Fruit fly (Drosophila melanogaster) whole organism, prepupa: ENCODE results near the gene wfs1.

Experiments
- CG10669 ChIP-seq: fragments of 200-800 bp; sonication (Bioruptor generic); optimal IDR thresholded peaks from 3 replicates; lab custom pipeline; 2018; ENCODE audit warnings: missing biosample characterization, mild to moderate bottlenecking, missing genetic modification characterization, moderate library complexity
- CG11294 ChIP-seq: fragments of 200-800 bp; sonication (Bioruptor generic); IDR thresholded peaks from 2 replicates; pipeline ENCODE4 v1.3.6; 2022; ENCODE audit warnings: missing biosample characterization, missing genetic modification characterization
- CG11762 ChIP-seq: fragments of 200-800 bp; sonication (Bioruptor generic); optimal IDR thresholded peaks from 3 replicates; lab custom pipeline; 2016; ENCODE audit warnings: missing biosample characterization, missing genetic modification characterization; ENCODE audit not compliant: insufficient read depth
- CG11902 ChIP-seq: fragments of 200-800 bp; sonication (Bioruptor generic); optimal IDR thresholded peaks from 3 replicates; lab custom pipeline; 2016; ENCODE audit warnings: missing biosample characterization, missing genetic modification characterization
- CG15336 ChIP-seq: fragments of 200-800 bp; sonication (Bioruptor generic); IDR thresholded peaks from 2 replicates; pipeline ENCODE4 v1.3.6; 2022; ENCODE audit warnings: missing biosample characterization, missing genetic modification characterization
- CG1621 ChIP-seq: fragments of 200-800 bp; sonication (Bioruptor generic); optimal IDR thresholded peaks from 3 replicates; lab custom pipeline; 2018; ENCODE audit warnings: missing biosample characterization, mild to moderate bottlenecking, missing genetic modification characterization
- CG16779 ChIP-seq: fragments of 200-800 bp; sonication (Bioruptor generic); optimal IDR thresholded peaks from 3 replicates; lab custom pipeline; 2017; ENCODE audit warnings: missing biosample characterization, mild to moderate bottlenecking, missing genetic modification characterization
- CG31627 ChIP-seq: fragments of 200-800 bp; sonication (Bioruptor generic); optimal IDR thresholded peaks from 3 replicates; lab custom pipeline; 2016; ENCODE audit warnings: missing biosample characterization, missing genetic modification characterization
- CG3919 ChIP-seq: fragments of 200-800 bp; sonication (Bioruptor generic); optimal IDR thresholded peaks from 3 replicates; lab custom pipeline; 2016; ENCODE audit warnings: missing biosample characterization, missing genetic modification characterization
- CG4318 ChIP-seq: fragments of 200-800 bp; sonication (Bioruptor generic); optimal IDR thresholded peaks from 3 replicates; lab custom pipeline; 2017; ENCODE audit warnings: missing biosample characterization, mild to moderate bottlenecking, missing genetic modification characterization
- CG6163 ChIP-seq: fragments of 200-800 bp; sonication (Bioruptor generic); IDR thresholded peaks from 3 replicates; pipeline ENCODE4 v1.3.6; 2022; ENCODE audit warnings: missing biosample characterization, missing genetic modification characterization
- CG6276 ChIP-seq: fragments of 200-800 bp; sonication (Bioruptor generic); optimal IDR thresholded peaks from 2 replicates; lab custom pipeline; 2017; ENCODE audit warnings: missing biosample characterization, mild to moderate bottlenecking, missing genetic modification characterization
- CG6808 ChIP-seq: fragments of 200-800 bp; sonication (Bioruptor generic); optimal IDR thresholded peaks from 3 replicates; lab custom pipeline; 2017; ENCODE audit warnings: missing biosample characterization, missing genetic modification characterization, mild to moderate bottlenecking, moderate library complexity, missing genetic modification reagents
- CG6854 ChIP-seq: fragments of 200-800 bp; sonication (Bioruptor generic); optimal IDR thresholded peaks from 2 replicates; lab custom pipeline; 2017; ENCODE audit warnings: missing biosample characterization, mild to moderate bottlenecking, missing genetic modification characterization
- CG8119 ChIP-seq: fragments of 200-800 bp; sonication (Bioruptor generic); IDR thresholded peaks from 3 replicates; pipeline ENCODE4 v1.3.6; 2022; ENCODE audit warnings: missing biosample characterization, missing genetic modification characterization
- CG8319 ChIP-seq: fragments of 200-800 bp; sonication (Bioruptor generic); optimal IDR thresholded peaks from 3 replicates; lab custom pipeline; 2016; ENCODE audit warnings: missing biosample characterization, missing genetic modification characterization
- Eip78C ChIP-seq: fragments of 200-800 bp; sonication (Bioruptor generic); peaks from one replicate; lab custom pipeline; 2016; ENCODE audit warnings: missing biosample characterization, missing genetic modification characterization
- Eip93F ChIP-seq: fragments of 200-800 bp; sonication (Bioruptor generic); optimal IDR thresholded peaks from 2 replicates; lab custom pipeline; 2016; ENCODE audit warnings: missing biosample characterization, mild to moderate bottlenecking, missing genetic modification characterization
- Ets21C ChIP-seq: fragments of 200-800 bp; sonication (Bioruptor generic); optimal IDR thresholded peaks from 3 replicates; lab custom pipeline; 2016; ENCODE audit warnings: missing biosample characterization, missing genetic modification characterization
- Ets96B ChIP-seq: fragments of 200-800 bp; optimal IDR thresholded peaks from 2 replicates; lab custom pipeline; 2019; ENCODE audit warnings: missing biosample characterization, mild to moderate bottlenecking, missing genetic modification characterization, moderate library complexity
- Lpt ChIP-seq: fragments of 200-800 bp; sonication (Bioruptor generic); optimal IDR thresholded peaks from 3 replicates; lab custom pipeline; 2016; ENCODE audit warnings: missing biosample characterization, missing genetic modification characterization
- Met ChIP-seq: fragments of 200-800 bp; sonication (Bioruptor generic); optimal IDR thresholded peaks from 3 replicates; lab custom pipeline; 2016; ENCODE audit warnings: missing biosample characterization, missing genetic modification characterization
- OdsH ChIP-seq: fragments of 200-800 bp; sonication (Bioruptor generic); optimal IDR thresholded peaks from 3 replicates; lab custom pipeline; 2016; ENCODE audit warnings: missing biosample characterization, missing genetic modification characterization
- Smox ChIP-seq: fragments of 200-800 bp; sonication (Bioruptor generic); optimal IDR thresholded peaks from 3 replicates; lab custom pipeline; 2016; ENCODE audit warnings: missing biosample characterization, missing genetic modification characterization
- Sox102F ChIP-seq: fragments of 200-800 bp; sonication (Bioruptor generic); optimal IDR thresholded peaks from 2 replicates; lab custom pipeline; 2016; ENCODE audit warnings: missing biosample characterization, mild to moderate bottlenecking, missing genetic modification characterization
- Sox15 ChIP-seq: fragments of 200-800 bp; sonication (Bioruptor generic); optimal IDR thresholded peaks from 3 replicates; lab custom pipeline; 2016; ENCODE audit warnings: missing biosample characterization, missing genetic modification characterization
- achi ChIP-seq: fragments of 200-800 bp; sonication (Bioruptor generic); optimal IDR thresholded peaks from 3 replicates; lab custom pipeline; 2016; ENCODE audit warnings: missing biosample characterization, missing genetic modification characterization
- acj6 ChIP-seq: fragments of 200-800 bp; sonication (Bioruptor generic); optimal IDR thresholded peaks from 3 replicates; lab custom pipeline; 2016; ENCODE audit warnings: missing biosample characterization, missing genetic modification characterization
- cyc ChIP-seq: fragments of 200-800 bp; sonication (Bioruptor generic); optimal IDR thresholded peaks from 3 replicates; lab custom pipeline; 2016; ENCODE audit warnings: missing biosample characterization, missing genetic modification characterization
- dac ChIP-seq: fragments of 200-800 bp; sonication (Bioruptor generic); optimal IDR thresholded peaks from 2 replicates; lab custom pipeline; 2017; ENCODE audit warnings: missing biosample characterization, mild to moderate bottlenecking, missing genetic modification characterization
- dsx ChIP-seq: fragments of 200-800 bp; optimal IDR thresholded peaks from 3 replicates; lab custom pipeline; 2019; ENCODE audit warnings: missing biosample characterization, mild to moderate bottlenecking, missing genetic modification characterization, moderate library complexity; ENCODE audit not compliant: poor library complexity, severe bottlenecking
- esn ChIP-seq: fragments of 200-800 bp; sonication (Bioruptor generic); optimal IDR thresholded peaks from 2 replicates; lab custom pipeline; 2016; ENCODE audit warnings: missing biosample characterization, mild to moderate bottlenecking, missing genetic modification characterization, moderate library complexity
- fd59A ChIP-seq: fragments of 200-800 bp; sonication (Bioruptor generic); optimal IDR thresholded peaks from 2 replicates; lab custom pipeline; 2017; ENCODE audit warnings: missing biosample characterization, mild to moderate bottlenecking, missing genetic modification characterization, missing genetic modification reagents
- fkh ChIP-seq: fragments of 200-800 bp; sonication (Bioruptor generic); optimal IDR thresholded peaks from 3 replicates; lab custom pipeline; 2017; ENCODE audit warnings: missing biosample characterization, mild to moderate bottlenecking, missing genetic modification characterization, moderate library complexity
- lz ChIP-seq: fragments of 200-800 bp; sonication (Bioruptor generic); optimal IDR thresholded peaks from 3 replicates; lab custom pipeline; 2016; ENCODE audit warnings: missing biosample characterization, missing genetic modification characterization
- pdm3 ChIP-seq: fragments of 200-800 bp; sonication (Bioruptor generic); optimal IDR thresholded peaks from 3 replicates; lab custom pipeline; 2016; ENCODE audit warnings: missing biosample characterization, missing genetic modification characterization
- salr ChIP-seq, 2 experiments: fragments of 200-800 bp; sonication (Bioruptor generic); optimal IDR thresholded peaks; 3 replicates each; lab custom pipeline; 2016 to 2018; ENCODE audit warnings: missing biosample characterization in 2 of 2, missing genetic modification characterization in 2 of 2, mild to moderate bottlenecking in 1 of 2
- spab ChIP-seq: fragments of 200-800 bp; sonication (Bioruptor generic); optimal IDR thresholded peaks from 2 replicates; lab custom pipeline; 2017; ENCODE audit warnings: missing biosample characterization, mild to moderate bottlenecking, missing genetic modification characterization, missing genetic modification reagents
- ss ChIP-seq, 2 experiments: fragments of 200-800 bp; sonication (Bioruptor generic); optimal IDR thresholded peaks; 2 replicates in 1 of 2; 3 replicates in 1 of 2; lab custom pipeline; 2017 to 2018; ENCODE audit warnings: mild to moderate bottlenecking in 2 of 2, missing biosample characterization in 2 of 2, missing genetic modification characterization in 2 of 2, moderate library complexity in 1 of 2
- svp ChIP-seq: fragments of 200-800 bp; sonication (Bioruptor generic); peaks from one replicate; lab custom pipeline; 2016; ENCODE audit warnings: missing biosample characterization, missing genetic modification characterization
- topi ChIP-seq: fragments of 200-800 bp; sonication (Bioruptor generic); optimal IDR thresholded peaks from 3 replicates; lab custom pipeline; 2016; ENCODE audit warnings: missing biosample characterization, missing genetic modification characterization

wfs1 gene

DNA sequence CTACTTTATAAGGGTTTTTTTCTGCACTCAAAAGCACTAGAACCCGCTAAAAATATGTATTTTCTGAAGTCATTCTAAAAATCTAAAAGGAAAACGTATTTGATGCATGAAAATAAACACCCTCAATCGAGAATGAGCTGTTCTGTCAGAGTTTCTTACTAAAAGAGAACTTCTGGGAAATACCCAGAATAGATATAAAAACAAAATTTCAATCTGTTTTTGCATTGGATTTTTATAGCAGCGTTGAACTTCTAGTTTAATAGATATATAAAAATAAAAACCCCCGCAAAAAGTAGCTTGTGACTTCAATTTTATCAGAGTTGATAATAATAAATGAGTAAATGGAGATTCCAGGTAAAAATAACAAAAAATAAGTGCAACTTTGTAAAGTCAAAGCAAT, 28.2 kb upstream of the wfs1 start:
- TF ChIP-seq salr (GFP tag; optimal IDR thresholded peaks at IDR 0.05; lab: Kevin White, UChicago): no peak
- no peak for TF ChIP-seq Smox (GFP tag; lab: Kevin White, UChicago)
- TF ChIP-seq CG4318 (GFP tag; lab: Kevin White, UChicago): no peak
- no peak for TF ChIP-seq acj6 (GFP tag; lab: Kevin White, UChicago)
- no peak for TF ChIP-seq topi (GFP tag; lab: Kevin White, UChicago)
- TF ChIP-seq CG11294 (GFP tag; lab: Robert Waterston, UW): no peak
- no peak for TF ChIP-seq CG6276 (GFP tag; lab: Kevin White, UChicago)
- no peak for TF ChIP-seq CG11762 (GFP tag; lab: Kevin White, UChicago)
- TF ChIP-seq pdm3 (GFP tag; lab: Kevin White, UChicago): no peak
- TF ChIP-seq Sox15 (GFP tag; lab: Kevin White, UChicago): no peak
- no peak for TF ChIP-seq lz (GFP tag; lab: Kevin White, UChicago)
- TF ChIP-seq cyc (GFP tag; lab: Kevin White, UChicago): no peak
- TF ChIP-seq Ets21C (GFP tag; lab: Kevin White, UChicago): no peak
- no peak for TF ChIP-seq spab
- no peak for TF ChIP-seq OdsH (GFP tag; lab: Kevin White, UChicago)
- no peak for TF ChIP-seq CG10669 (GFP tag; lab: Kevin White, UChicago)
- TF ChIP-seq Eip78C: no peak
- no peak for TF ChIP-seq fkh (GFP tag; lab: Kevin White, UChicago)
- no peak for TF ChIP-seq CG3919

DNA sequence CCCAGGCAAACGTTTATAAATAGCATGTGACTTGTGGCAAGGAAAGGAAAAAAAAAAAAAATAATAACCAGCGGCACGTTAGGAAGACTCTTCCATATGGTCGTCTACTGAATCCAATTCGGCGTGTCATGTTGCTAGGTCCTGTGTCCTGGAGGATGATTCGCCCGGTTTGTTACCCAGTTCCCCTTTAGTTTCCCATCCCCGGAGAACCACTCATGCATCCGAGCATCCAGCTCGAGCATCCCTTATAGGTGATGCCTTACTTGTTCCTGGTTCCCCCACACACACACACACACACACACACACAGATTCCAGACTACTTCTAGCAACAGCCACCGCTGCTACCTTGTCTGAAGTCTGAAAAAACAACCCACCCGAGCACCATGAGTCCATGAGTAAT, 27.7 kb upstream of the wfs1 start:
- TF ChIP-seq fd59A (no peak), dac (no peak), CG31627 (GFP tag; lab: Kevin White, UChicago) (no peak), topi (GFP tag; lab: Kevin White, UChicago) (no peak), CG6276 (GFP tag; lab: Kevin White, UChicago) (no peak), Lpt (GFP tag; lab: Kevin White, UChicago) (no peak), CG1621 (tag; lab: Kevin White, UChicago) (no peak), CG8119 (GFP tag; lab: Robert Waterston, UW) (no peak), esn (no peak), CG15336 (GFP tag; lab: Robert Waterston, UW) (no peak), ss (GFP tag; optimal IDR thresholded peaks at IDR 0.05; lab: Kevin White, UChicago) (no peak), CG6163 (GFP tag; lab: Robert Waterston, UW) (no peak), CG11762 (GFP tag; lab: Kevin White, UChicago) (no peak), Eip93F (GFP tag; lab: Kevin White, UChicago) (no peak), Sox102F (GFP tag; lab: Kevin White, UChicago) (no peak), Ets96B (tag; lab: Kevin White, UChicago) (no peak), CG6854 (no peak), CG8319 (no peak), CG16779 (tag; lab: Kevin White, UChicago) (no peak)

- TF ChIP-seq CG11902 (no peak), esn (no peak), dsx (no peak), achi (no peak), Met (no peak), CG11294 (GFP tag; lab: Robert Waterston, UW) (no peak), CG6808 (no peak), Sox102F (GFP tag; lab: Kevin White, UChicago) (no peak), CG8119 (GFP tag; lab: Robert Waterston, UW) (no peak), CG1621 (tag; lab: Kevin White, UChicago) (no peak), spab (no peak), svp (GFP tag; lab: Kevin White, UChicago) (no peak), CG6163 (GFP tag; lab: Robert Waterston, UW) (no peak), CG4318 (GFP tag; lab: Kevin White, UChicago) (no peak), acj6 (GFP tag; lab: Kevin White, UChicago) (no peak)
Observed at dm6 chr3R:22710662-22711061, 20.5 kb upstream of the wfs1 start, which contains the start of gene CG4907. Gene CG4907, minus strand, starts transcription at chr3R:22710762.
